Worm (Caenorhabditis elegans) whole organism, L4 larva: ENCODE measurements around the gene shn-1.
A peak's percentile ranks its signal among the peaks of the same experiment; 100 is the strongest.

Source experiments
- F26F4.8 ChIP-seq: fragments of 200-800 bp; sonication (Bioruptor generic); conservative IDR thresholded peaks from 2 replicates; pipeline ENCODE4 v1.3.6; 2022; ENCODE audit warnings: missing genetic modification characterization, missing compliant biosample characterization
- T26A8.4 ChIP-seq: fragments of 200-800 bp; sonication (Bioruptor generic); IDR thresholded peaks from 2 replicates; pipeline ENCODE4 v1.3.6; 2022; ENCODE audit warnings: missing genetic modification characterization, missing compliant biosample characterization
- Y48G9A.11 ChIP-seq: fragments of 200-800 bp; sonication (Bioruptor generic); IDR thresholded peaks from 2 replicates; pipeline ENCODE4 v1.3.6; 2022; ENCODE audit warnings: missing genetic modification reagents, missing genetic modification characterization, missing compliant biosample characterization
- ZK337.2 ChIP-seq: fragments of 200-800 bp; sonication (Bioruptor generic); IDR thresholded peaks from 2 replicates; pipeline ENCODE4 v1.3.6; 2022; ENCODE audit warnings: missing genetic modification reagents, missing genetic modification characterization, missing compliant biosample characterization
- aha-1 ChIP-seq: fragments of 150-350 bp; peaks from one replicate; lab custom pipeline; 2014; ENCODE audit warnings: missing biosample characterization, missing genetic modification characterization
- ceh-20 ChIP-seq: fragments of 200-800 bp; sonication (Bioruptor generic); IDR thresholded peaks from 2 replicates; pipeline ENCODE4 v1.3.6; 2022; ENCODE audit warnings: missing genetic modification reagents, missing genetic modification characterization, missing compliant biosample characterization
- ceh-32 ChIP-seq: sonication (generic microtip); optimal IDR thresholded peaks from 2 replicates; lab custom pipeline; 2016; ENCODE audit warnings: mild to moderate bottlenecking, missing genetic modification characterization, missing compliant biosample characterization; ENCODE audit not compliant: poor library complexity
- ces-1 ChIP-seq: fragments of 150-350 bp; sonication (generic microtip); optimal IDR thresholded peaks from 4 replicates; lab custom pipeline; 2014; ENCODE audit warnings: missing biosample characterization, missing genetic modification reagents, missing genetic modification characterization
- cey-2 ChIP-seq: sonication (generic microtip); optimal IDR thresholded peaks from 3 replicates; lab custom pipeline; 2017; ENCODE audit warnings: missing genetic modification characterization, mild to moderate bottlenecking, missing compliant biosample characterization, antibody characterized with exemption, borderline replicate concordance; ENCODE audit not compliant: insufficient read depth
- daf-19 ChIP-seq: fragments of 200-800 bp; sonication (Bioruptor generic); conservative IDR thresholded peaks from 2 replicates; pipeline ENCODE4 v1.3.6; 2022; ENCODE audit warnings: missing genetic modification characterization, missing compliant biosample characterization
- dmd-8 ChIP-seq: fragments of 200-800 bp; sonication (Bioruptor generic); IDR thresholded peaks from 2 replicates; pipeline ENCODE4 v1.3.6; 2022; ENCODE audit warnings: missing genetic modification characterization, missing compliant biosample characterization
- egl-43 ChIP-seq: fragments of 200-800 bp; sonication (Bioruptor generic); IDR thresholded peaks from 2 replicates; pipeline ENCODE4 v1.3.6; 2022; ENCODE audit warnings: missing genetic modification reagents, missing genetic modification characterization, missing compliant biosample characterization
- lin-13 ChIP-seq: fragments of 150-350 bp; optimal IDR thresholded peaks from 2 replicates; lab custom pipeline; 2014; ENCODE audit warnings: missing biosample characterization, missing genetic modification reagents, missing genetic modification characterization
- madf-5 ChIP-seq, 2 experiments: fragments of 200-800 bp; sonication (Bioruptor generic); IDR thresholded peaks; 2 replicates each; pipeline ENCODE4 v1.3.6; 2022; ENCODE audit warnings: missing compliant biosample characterization in 2 of 2, missing genetic modification characterization in 2 of 2
- mdt-29 ChIP-seq: fragments of 200-800 bp; sonication (Bioruptor generic); IDR thresholded peaks from 2 replicates; pipeline ENCODE4 v1.3.6; 2022; ENCODE audit warnings: missing genetic modification reagents, missing genetic modification characterization, missing compliant biosample characterization
- mes-2 ChIP-seq: sonication (generic microtip); optimal IDR thresholded peaks from 2 replicates; lab custom pipeline; 2016; ENCODE audit warnings: missing genotype, mild to moderate bottlenecking, missing genetic modification characterization, missing compliant biosample characterization; ENCODE audit not compliant: poor library complexity, severe bottlenecking
- mxl-3 ChIP-seq: fragments of 200-800 bp; sonication (Bioruptor generic); optimal IDR thresholded peaks from 2 replicates; lab custom pipeline; 2018; ENCODE audit warnings: mild to moderate bottlenecking, missing genetic modification characterization, missing compliant biosample characterization
- nhr-237 ChIP-seq: sonication (generic microtip); optimal IDR thresholded peaks from 2 replicates; lab custom pipeline; 2017; ENCODE audit warnings: missing biosample characterization, missing genetic modification characterization
- nhr-42 ChIP-seq: fragments of 200-800 bp; sonication (Bioruptor generic); IDR thresholded peaks from 2 replicates; pipeline ENCODE4 v1.3.6; 2022; ENCODE audit warnings: missing genetic modification characterization, missing compliant biosample characterization
- nhr-76 ChIP-seq: fragments of 150-350 bp; optimal IDR thresholded peaks from 2 replicates; lab custom pipeline; 2014; ENCODE audit warnings: missing biosample characterization, missing genetic modification characterization
- pha-4 ChIP-seq, 2 experiments: fragments of 150-350 bp in 1 of 2; fragments of 200-800 bp in 1 of 2; sonication (Bioruptor generic) in 1 of 2; IDR thresholded peaks in 1 of 2; optimal IDR thresholded peaks in 1 of 2; 2 replicates each; pipeline versions ENCODE4 v1.3.6 to Lab custom; 2014 to 2022; ENCODE audit warnings: missing genetic modification characterization in 2 of 2, missing genetic modification reagents in 2 of 2, missing biosample characterization in 1 of 2, missing compliant biosample characterization in 1 of 2
- pqm-1 ChIP-seq: sonication (generic microtip); optimal IDR thresholded peaks from 2 replicates; lab custom pipeline; 2017; ENCODE audit warnings: missing biosample characterization, missing genetic modification characterization
- set-16 ChIP-seq: fragments of 200-800 bp; sonication (Bioruptor generic); IDR thresholded peaks from 2 replicates; pipeline ENCODE4 v1.3.6; 2022; ENCODE audit warnings: missing genetic modification reagents, missing genetic modification characterization, missing compliant biosample characterization
- skn-1 ChIP-seq: fragments of 150-350 bp; optimal IDR thresholded peaks from 2 replicates; lab custom pipeline; 2014; ENCODE audit warnings: missing biosample characterization, missing genetic modification characterization
- snpc-1.2 ChIP-seq: fragments of 200-800 bp; sonication (Bioruptor generic); IDR thresholded peaks from 2 replicates; pipeline ENCODE4 v1.3.6; 2022; ENCODE audit warnings: missing genetic modification reagents, missing genetic modification characterization, missing compliant biosample characterization
- snpc-4 ChIP-seq: fragments of 150-350 bp; optimal IDR thresholded peaks from 2 replicates; lab custom pipeline; 2014; ENCODE audit warnings: missing biosample characterization, missing genetic modification characterization
- unc-130 ChIP-seq: sonication (generic microtip); optimal IDR thresholded peaks from 2 replicates; lab custom pipeline; 2016; ENCODE audit warnings: missing genetic modification reagents, missing genetic modification characterization, missing compliant biosample characterization
- unc-62 ChIP-seq, 3 experiments: fragments of 150-350 bp in 1 of 3; sonication (generic microtip); optimal IDR thresholded peaks in 2 of 3; peaks in 1 of 3; 1 replicate in 1 of 3; 2 replicates in 2 of 3; lab custom pipeline; 2014 to 2017; ENCODE audit warnings: missing biosample characterization in 3 of 3, missing genetic modification characterization in 3 of 3, missing genetic modification reagents in 3 of 3, missing genotype in 1 of 3
- vab-7 ChIP-seq: fragments of 200-800 bp; sonication (Bioruptor generic); IDR thresholded peaks from 2 replicates; pipeline ENCODE4 v1.3.6; 2022; ENCODE audit warnings: missing genetic modification reagents, missing genetic modification characterization, missing compliant biosample characterization
- zag-1 ChIP-seq: fragments of 150-350 bp; optimal IDR thresholded peaks from 2 replicates; lab custom pipeline; 2014; ENCODE audit warnings: missing biosample characterization, missing genetic modification characterization
- ztf-11 ChIP-seq: fragments of 150-350 bp; optimal IDR thresholded peaks from 2 replicates; lab custom pipeline; 2014; ENCODE audit warnings: missing biosample characterization, missing genetic modification characterization

The shn-1 gene

DNA sequence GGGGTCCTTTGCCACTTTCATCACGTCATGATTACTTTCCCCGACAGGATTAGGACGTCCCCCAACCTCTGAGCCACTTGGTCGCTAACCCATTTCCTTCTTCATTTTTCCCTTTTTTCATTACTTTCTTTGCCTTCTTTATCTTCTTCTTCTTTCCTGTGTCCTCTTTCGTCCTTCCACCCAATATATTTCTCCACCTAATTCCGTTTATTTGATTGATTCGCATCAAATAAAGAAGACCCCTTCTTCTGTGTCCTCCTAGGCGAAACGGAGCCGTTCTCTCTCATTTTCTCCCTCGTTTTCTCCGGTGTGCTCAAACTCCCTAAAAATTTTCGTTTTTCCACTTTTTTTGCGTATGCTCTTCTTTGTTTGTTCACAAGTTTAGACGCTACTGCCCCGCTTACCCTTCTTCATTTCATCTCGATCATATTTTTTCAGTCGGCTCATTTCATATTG, 18.9 kb upstream of the shn-1 start, which contains the start of gene C05D12.7:
Gene C05D12.7 (plus strand): TSS at position 406 of the 456 bp plus-strand sequence.
- no peak for TF ChIP-seq mes-2 (tag; lab: Kevin White, UChicago)
- TF ChIP-seq snpc-4 (tag; lab: Kevin White, UChicago): no peak
- TF ChIP-seq skn-1 (tag; lab: Kevin White, UChicago): no peak
- no peak for TF ChIP-seq ces-1
- no peak for TF ChIP-seq daf-19 (GFP tag; lab: Robert Waterston, UW)
- TF ChIP-seq Y48G9A.11 (GFP tag; lab: Robert Waterston, UW): no peak
- TF ChIP-seq, all 104 proteins: peak for 0

ce11 chrII:11400386-11400785, 9.6 kb upstream of the shn-1 start:
- no peak for TF ChIP-seq nhr-237 (tag; lab: Kevin White, UChicago)
- TF ChIP-seq unc-62 (GFP tag; optimal IDR thresholded peaks at IDR 0.05 in 1 of 2; lab: Kevin White, UChicago): peak in 1 of 2 experiments; percentile 61
- no peak for TF ChIP-seq unc-62 (tag; optimal IDR thresholded peaks at IDR 0.05; lab: Kevin White, UChicago)
- TF ChIP-seq, all 104 proteins: peak for 1

DNA sequence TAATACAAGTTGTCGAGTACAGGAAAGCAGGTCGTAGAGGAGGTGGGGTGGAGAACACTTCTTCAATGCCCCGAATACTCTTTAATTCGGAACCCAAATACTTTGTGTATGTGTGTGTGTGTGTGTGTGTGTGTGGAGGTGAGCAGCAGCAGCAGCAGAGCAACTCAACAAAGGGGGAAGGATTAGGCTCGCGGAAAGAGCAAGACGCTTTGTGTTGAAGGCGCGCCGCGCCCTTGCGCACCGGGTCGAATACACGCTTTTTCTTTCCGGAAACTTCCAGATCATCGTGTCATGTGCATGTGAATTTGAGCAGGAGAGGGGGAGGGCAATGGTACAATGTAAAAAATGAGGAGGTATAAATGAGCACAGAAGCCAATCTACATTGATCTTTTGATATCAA, 8.0 kb upstream of the shn-1 start:
- TF ChIP-seq dmd-8: no peak
- peak; percentile 18; the same call in 1 of the 2 replicates for TF ChIP-seq pha-4 (GFP tag; IDR thresholded peaks at IDR 0.05; lab: Robert Waterston, UW)
- TF ChIP-seq pha-4 (tag; optimal IDR thresholded peaks at IDR 0.05; lab: Kevin White, UChicago): no peak
- TF ChIP-seq aha-1 (tag; lab: Kevin White, UChicago): peak; percentile 87
- TF ChIP-seq cey-2 (tag; lab: Kevin White, UChicago): no peak
- TF ChIP-seq ZK337.2 (GFP tag; lab: Robert Waterston, UW): no peak
- TF ChIP-seq pqm-1 (tag; lab: Kevin White, UChicago): no peak
- TF ChIP-seq mdt-29 (GFP tag; lab: Robert Waterston, UW): no peak
- TF ChIP-seq lin-13 (GFP tag; lab: Kevin White, UChicago): no peak
- no peak for TF ChIP-seq snpc-1.2 (GFP tag; lab: Robert Waterston, UW)
- TF ChIP-seq ztf-11 (tag; lab: Kevin White, UChicago): no peak
- TF ChIP-seq madf-5 (GFP tag; IDR thresholded peaks at IDR 0.05; lab: Robert Waterston, UW): no peak
- TF ChIP-seq F26F4.8 (GFP tag; lab: Robert Waterston, UW): no peak
- TF ChIP-seq ceh-20 (GFP tag; lab: Robert Waterston, UW): no peak
- no peak for TF ChIP-seq mxl-3 (GFP tag; lab: Kevin White, UChicago)
- no peak for TF ChIP-seq nhr-76 (tag; lab: Kevin White, UChicago)
- 0 out of 2 replicates have a peak, but pooled peaks have one; percentile 48 for TF ChIP-seq egl-43
- no peak for TF ChIP-seq vab-7 (GFP tag; lab: Robert Waterston, UW)
- no peak for TF ChIP-seq zag-1 (tag; lab: Kevin White, UChicago)
- TF ChIP-seq unc-130 (GFP tag; lab: Kevin White, UChicago): no peak
- no peak for TF ChIP-seq nhr-42
- TF ChIP-seq T26A8.4 (GFP tag; lab: Robert Waterston, UW): no peak

ce11 chrII:11396217-11396616, 5.5 kb upstream of the shn-1 start:
- TF ChIP-seq vab-7 (GFP tag; lab: Robert Waterston, UW) (no peak), aha-1 (tag; lab: Kevin White, UChicago) (peak; percentile 84)

- TF ChIP-seq ceh-32 (no peak), set-16 (GFP tag; lab: Robert Waterston, UW) (peak; percentile 58; the same call in 1 of the 2 replicates), nhr-76 (tag; lab: Kevin White, UChicago) (no peak)
Measured at ce11 chrII:11393787-11394186, 3.0 kb upstream of the shn-1 start.
